Worm (Caenorhabditis elegans) whole organism, L2 larva: ENCODE measurements around the gene ins-14.

Source experiments
- C34F6.9 ChIP-seq: fragments of 150-350 bp; optimal IDR thresholded peaks from 2 replicates; lab custom pipeline; 2014; ENCODE audit warnings: missing biosample characterization, missing genetic modification characterization
- R02D3.7 ChIP-seq: fragments of 150-350 bp; optimal IDR thresholded peaks from 2 replicates; lab custom pipeline; 2014; ENCODE audit warnings: missing biosample characterization, missing genetic modification characterization
- ZK546.5 ChIP-seq: sonication (generic microtip); optimal IDR thresholded peaks from 2 replicates; lab custom pipeline; 2017; ENCODE audit warnings: missing biosample characterization, missing genetic modification characterization
- alr-1 ChIP-seq: fragments of 150-350 bp; optimal IDR thresholded peaks from 2 replicates; lab custom pipeline; 2014; ENCODE audit warnings: missing biosample characterization, missing genetic modification characterization
- aly-2 ChIP-seq: fragments of 150-350 bp; optimal IDR thresholded peaks from 2 replicates; lab custom pipeline; 2014; ENCODE audit warnings: missing biosample characterization, missing genetic modification characterization
- ama-1 ChIP-seq: fragments of 150-350 bp; optimal IDR thresholded peaks from 2 replicates; lab custom pipeline; 2018; ENCODE audit warnings: inconsistent platforms
- blmp-1 ChIP-seq: sonication (generic microtip); optimal IDR thresholded peaks from 2 replicates; lab custom pipeline; 2017; ENCODE audit warnings: missing genetic modification characterization, mild to moderate bottlenecking, missing compliant biosample characterization, antibody characterized with exemption, moderate library complexity; ENCODE audit not compliant: insufficient read depth
- ceh-16 ChIP-seq: fragments of 150-350 bp; optimal IDR thresholded peaks from 2 replicates; lab custom pipeline; 2014; ENCODE audit warnings: missing biosample characterization, missing genetic modification characterization
- crh-2 ChIP-seq: sonication (generic microtip); optimal IDR thresholded peaks from 2 replicates; lab custom pipeline; 2017; ENCODE audit warnings: missing biosample characterization, missing genetic modification characterization
- dmd-4 ChIP-seq: sonication (generic microtip); optimal IDR thresholded peaks from 2 replicates; lab custom pipeline; 2017; ENCODE audit warnings: missing biosample characterization, missing genetic modification characterization
- egl-27 ChIP-seq: sonication (generic microtip); optimal IDR thresholded peaks from 3 replicates; lab custom pipeline; 2017; ENCODE audit warnings: missing biosample characterization, missing genetic modification reagents, missing genetic modification characterization
- elt-1 ChIP-seq: fragments of 150-350 bp; optimal IDR thresholded peaks from 2 replicates; lab custom pipeline; 2014; ENCODE audit warnings: missing biosample characterization, missing genetic modification characterization
- elt-3 ChIP-seq: sonication (generic microtip); optimal IDR thresholded peaks from 2 replicates; lab custom pipeline; 2017; ENCODE audit warnings: missing biosample characterization, missing genetic modification characterization
- fos-1 ChIP-seq: fragments of 150-350 bp; optimal IDR thresholded peaks from 2 replicates; lab custom pipeline; 2014; ENCODE audit warnings: missing biosample characterization, missing genetic modification characterization
- gmeb-1 ChIP-seq: fragments of 150-350 bp; optimal IDR thresholded peaks from 2 replicates; lab custom pipeline; 2014; ENCODE audit warnings: missing biosample characterization, missing genetic modification characterization
- lin-11 ChIP-seq: fragments of 150-350 bp; sonication (generic microtip); optimal IDR thresholded peaks from 2 replicates; lab custom pipeline; 2014; ENCODE audit warnings: missing biosample characterization, missing genetic modification characterization, inconsistent platforms, mixed read lengths
- lin-39 ChIP-seq: fragments of 150-350 bp; optimal IDR thresholded peaks from 2 replicates; lab custom pipeline; 2014; ENCODE audit warnings: missing biosample characterization, missing genetic modification reagents, missing genetic modification characterization
- lsy-2 ChIP-seq, 2 experiments: fragments of 150-350 bp in 1 of 2; sonication (generic microtip) in 1 of 2; optimal IDR thresholded peaks; 2 replicates each; lab custom pipeline; 2014 to 2017; ENCODE audit warnings: missing biosample characterization in 2 of 2, missing genetic modification characterization in 2 of 2
- mab-5 ChIP-seq: fragments of 150-350 bp; optimal IDR thresholded peaks from 2 replicates; lab custom pipeline; 2014; ENCODE audit warnings: missing biosample characterization, missing genetic modification characterization
- mbf-1 ChIP-seq: sonication (generic microtip); optimal IDR thresholded peaks from 2 replicates; lab custom pipeline; 2017; ENCODE audit warnings: missing biosample characterization, missing genetic modification characterization
- mdl-1 ChIP-seq, 2 experiments: fragments of 150-350 bp in 1 of 2; sonication (generic microtip) in 1 of 2; optimal IDR thresholded peaks; 2 replicates each; lab custom pipeline; 2017; ENCODE audit warnings: missing biosample characterization in 2 of 2, missing genetic modification characterization in 2 of 2
- nhr-10 ChIP-seq: sonication (generic microtip); optimal IDR thresholded peaks from 2 replicates; lab custom pipeline; 2017; ENCODE audit warnings: missing biosample characterization, missing genetic modification characterization
- nhr-11 ChIP-seq: fragments of 150-350 bp; optimal IDR thresholded peaks from 2 replicates; lab custom pipeline; 2014; ENCODE audit warnings: missing biosample characterization, missing genetic modification characterization
- nhr-12 ChIP-seq: fragments of 150-350 bp; optimal IDR thresholded peaks from 2 replicates; lab custom pipeline; 2014; ENCODE audit warnings: missing biosample characterization, missing genetic modification characterization
- nhr-129 ChIP-seq: fragments of 150-350 bp; optimal IDR thresholded peaks from 2 replicates; lab custom pipeline; 2014; ENCODE audit warnings: missing biosample characterization, missing genetic modification characterization
- nhr-21 ChIP-seq: fragments of 150-350 bp; optimal IDR thresholded peaks from 2 replicates; lab custom pipeline; 2014; ENCODE audit warnings: missing biosample characterization, missing genetic modification characterization
- nhr-23 ChIP-seq: fragments of 150-350 bp; optimal IDR thresholded peaks from 2 replicates; lab custom pipeline; 2014; ENCODE audit warnings: missing biosample characterization, missing genetic modification reagents, missing genetic modification characterization
- nhr-25 ChIP-seq: fragments of 150-350 bp; sonication (generic microtip); optimal IDR thresholded peaks from 3 replicates; lab custom pipeline; 2014; ENCODE audit warnings: missing biosample characterization, missing genetic modification characterization
- nhr-77 ChIP-seq: fragments of 150-350 bp; optimal IDR thresholded peaks from 2 replicates; lab custom pipeline; 2014; ENCODE audit warnings: missing biosample characterization, missing genetic modification characterization
- peb-1 ChIP-seq: fragments of 150-350 bp; optimal IDR thresholded peaks from 2 replicates; lab custom pipeline; 2014; ENCODE audit warnings: missing biosample characterization, missing genetic modification characterization
- sem-4 ChIP-seq: fragments of 150-350 bp; optimal IDR thresholded peaks from 2 replicates; lab custom pipeline; 2014; ENCODE audit warnings: missing biosample characterization, missing genetic modification reagents, missing genetic modification characterization
- skn-1 ChIP-seq: sonication (generic microtip); optimal IDR thresholded peaks from 2 replicates; lab custom pipeline; 2017; ENCODE audit warnings: missing biosample characterization, missing genetic modification characterization
- sma-3 ChIP-seq: sonication (generic microtip); optimal IDR thresholded peaks from 2 replicates; lab custom pipeline; 2016; ENCODE audit warnings: missing genetic modification reagents, missing genetic modification characterization, missing compliant biosample characterization
- sma-9 ChIP-seq, 2 experiments: fragments of 150-350 bp in 1 of 2; sonication (generic microtip) in 1 of 2; optimal IDR thresholded peaks; 2 replicates each; lab custom pipeline; 2014 to 2016; ENCODE audit warnings: missing genetic modification characterization in 2 of 2, mild to moderate bottlenecking in 1 of 2, missing biosample characterization in 1 of 2, missing compliant biosample characterization in 1 of 2, missing genetic modification reagents in 1 of 2, moderate library complexity in 1 of 2
- snpc-4 ChIP-seq: fragments of 150-350 bp; optimal IDR thresholded peaks from 2 replicates; lab custom pipeline; 2014; ENCODE audit warnings: missing biosample characterization, missing genetic modification characterization
- unc-39 ChIP-seq: fragments of 150-350 bp; optimal IDR thresholded peaks from 2 replicates; lab custom pipeline; 2014; ENCODE audit warnings: missing biosample characterization, missing genetic modification characterization
- unc-62 ChIP-seq: fragments of 150-350 bp; optimal IDR thresholded peaks from 2 replicates; lab custom pipeline; 2014; ENCODE audit warnings: missing biosample characterization, missing genetic modification reagents, missing genetic modification characterization
- zag-1 ChIP-seq: fragments of 150-350 bp; optimal IDR thresholded peaks from 2 replicates; lab custom pipeline; 2014; ENCODE audit warnings: missing biosample characterization, missing genetic modification characterization
- ztf-1 ChIP-seq: fragments of 200-800 bp; sonication (Bioruptor generic); conservative IDR thresholded peaks from 2 replicates; pipeline ENCODE4 v1.3.6; 2022; ENCODE audit warnings: missing genetic modification characterization, missing compliant biosample characterization
- ztf-11 ChIP-seq: sonication (generic microtip); optimal IDR thresholded peaks from 2 replicates; lab custom pipeline; 2017; ENCODE audit warnings: missing biosample characterization, missing genetic modification characterization

ins-14 gene

DNA sequence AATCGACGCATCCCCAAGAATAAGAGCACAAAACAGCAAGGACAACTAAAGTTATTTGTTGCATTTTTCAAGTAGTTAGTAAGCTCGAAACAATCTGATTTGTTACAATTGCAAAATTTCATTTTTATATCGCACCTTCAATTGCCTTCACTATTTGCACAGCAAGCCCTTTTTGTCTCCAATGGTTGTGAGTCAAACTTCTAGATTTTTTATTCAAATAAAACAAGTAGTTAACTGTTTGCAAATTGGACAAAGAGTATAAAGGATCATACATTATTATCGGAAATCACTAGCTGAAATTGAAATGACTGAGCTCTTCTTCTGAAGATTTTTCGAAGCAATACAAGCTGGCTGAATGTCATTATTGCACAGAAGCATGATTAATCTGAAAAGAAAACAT lies 7.2 kb upstream of the ins-14 start, which contains the start of gene F41G3.21:
Gene F41G3.21, minus strand, starts transcription at position 101 of the 400 bp plus-strand sequence.
- TF ChIP-seq nhr-21 (tag; lab: Kevin White, UChicago) (no peak), nhr-25 (no peak), crh-2 (no peak)

DNA sequence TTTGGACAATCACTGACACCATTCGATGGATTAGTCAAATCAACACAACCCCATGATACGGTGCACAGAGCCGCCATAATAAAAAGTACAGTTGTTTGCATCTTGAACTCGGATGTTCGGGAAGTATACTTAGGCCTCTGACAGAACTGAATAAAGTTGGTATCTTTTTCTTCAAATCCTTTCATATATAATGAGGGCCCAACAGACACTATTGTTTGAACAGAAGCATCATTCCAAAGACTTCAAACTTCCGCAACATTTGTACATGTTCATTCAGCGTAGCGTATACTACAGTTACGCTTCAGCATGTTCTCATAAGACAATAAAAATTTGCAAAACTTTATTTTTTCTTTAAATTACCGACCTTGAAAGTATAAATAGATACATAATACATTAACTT lies 6.4 kb upstream of the ins-14 start, which contains the start of gene F41G3.19:
Gene F41G3.19, minus strand, starts transcription at position 101 of the 400 bp plus-strand sequence.
- TF ChIP-seq unc-39 (tag; lab: Kevin White, UChicago) = no peak
- TF ChIP-seq lin-11 (tag; lab: Kevin White, UChicago) = no peak
- TF ChIP-seq snpc-4 (tag; lab: Kevin White, UChicago) = no peak
- TF ChIP-seq nhr-11 = no peak
- TF ChIP-seq lin-39 (tag; lab: Kevin White, UChicago) = no peak
- TF ChIP-seq ztf-1 (GFP tag; lab: Robert Waterston, UW) = no peak
- TF ChIP-seq skn-1 = no peak
- no peak for TF ChIP-seq nhr-25
- no peak for TF ChIP-seq ceh-16 (tag; lab: Kevin White, UChicago)
- TF ChIP-seq nhr-10 (tag; lab: Kevin White, UChicago) = no peak
- TF ChIP-seq unc-62 = no peak
- TF ChIP-seq R02D3.7 (tag; lab: Kevin White, UChicago) = no peak
- TF ChIP-seq mab-5 (tag; lab: Kevin White, UChicago) = no peak
- TF ChIP-seq egl-27 (tag; lab: Kevin White, UChicago) = no peak
- no peak for TF ChIP-seq peb-1 (tag; lab: Kevin White, UChicago)
- no peak for TF ChIP-seq lsy-2 (tag; optimal IDR thresholded peaks at IDR 0.05; lab: Kevin White, UChicago)
- no peak for TF ChIP-seq zag-1 (tag; lab: Kevin White, UChicago)
- TF ChIP-seq nhr-129 (tag; lab: Kevin White, UChicago) = no peak

DNA sequence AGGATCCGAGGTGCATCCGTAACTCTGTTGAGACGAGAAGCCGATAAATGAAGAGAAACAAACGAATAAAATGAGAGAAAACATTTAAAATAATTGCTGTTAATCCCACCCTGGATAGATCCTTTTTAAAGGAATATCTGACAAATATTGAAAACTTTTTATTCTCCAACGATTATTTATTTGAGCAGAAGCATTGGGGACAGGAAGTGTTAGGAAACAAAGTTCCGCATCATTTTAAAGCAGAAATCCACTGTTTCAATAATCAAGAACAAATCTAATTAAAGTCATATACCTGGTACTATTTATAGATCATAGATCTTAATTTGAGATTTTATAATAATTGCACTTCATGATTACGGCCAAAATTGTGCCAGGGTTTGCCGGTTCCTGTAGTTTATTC lies 5.3 kb upstream of the ins-14 start, which contains the start of gene F41G3.20:
Gene F41G3.20, minus strand, starts transcription at position 101 of the 400 bp plus-strand sequence.
- TF ChIP-seq mdl-1 (tag; optimal IDR thresholded peaks at IDR 0.05; lab: Kevin White, UChicago) (no peak), nhr-129 (tag; lab: Kevin White, UChicago) (no peak), sma-9 (GFP tag; optimal IDR thresholded peaks at IDR 0.05; lab: Kevin White, UChicago) (no peak), sma-9 (tag; optimal IDR thresholded peaks at IDR 0.05; lab: Kevin White, UChicago) (no peak), nhr-10 (tag; lab: Kevin White, UChicago) (no peak), elt-3 (tag; lab: Kevin White, UChicago) (no peak), ztf-11 (tag; lab: Kevin White, UChicago) (no peak), crh-2 (no peak), mbf-1 (no peak), lin-11 (tag; lab: Kevin White, UChicago) (no peak), nhr-23 (tag; lab: Kevin White, UChicago) (no peak), egl-27 (tag; lab: Kevin White, UChicago) (no peak), sma-3 (no peak), nhr-77 (tag; lab: Kevin White, UChicago) (no peak), blmp-1 (tag; lab: Kevin White, UChicago) (no peak), skn-1 (no peak)

DNA sequence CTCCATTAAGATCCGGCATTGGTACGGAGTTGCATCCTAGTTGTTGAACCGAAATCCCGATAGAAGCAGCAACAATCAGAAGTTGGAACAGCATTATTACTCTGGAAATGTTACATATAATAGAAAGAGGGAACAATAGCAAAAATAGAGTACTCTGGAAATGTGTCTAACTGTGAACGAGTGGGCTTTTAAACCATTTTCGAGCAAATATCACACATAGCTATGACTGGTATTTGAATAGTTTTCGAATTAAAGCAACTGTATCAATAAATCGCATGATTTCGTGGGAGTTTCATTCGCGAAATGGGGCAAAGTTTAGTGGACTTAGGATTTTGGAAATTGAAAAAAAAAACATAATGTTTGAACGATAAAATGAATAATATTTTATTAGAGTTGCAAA lies 3.8 kb upstream of the ins-14 start, which contains the start of gene F41G3.10:
Gene F41G3.10, minus strand, starts transcription at position 101 of the 400 bp plus-strand sequence.
- TF ChIP-seq nhr-23 (tag; lab: Kevin White, UChicago) = no peak
- TF ChIP-seq ztf-1 (GFP tag; lab: Robert Waterston, UW) = no peak
- TF ChIP-seq unc-39 (tag; lab: Kevin White, UChicago) = no peak
- no peak for TF ChIP-seq mbf-1
- no peak for TF ChIP-seq dmd-4 (tag; lab: Kevin White, UChicago)
- no peak for TF ChIP-seq snpc-4 (tag; lab: Kevin White, UChicago)
- no peak for TF ChIP-seq unc-62
- TF ChIP-seq fos-1 (tag; lab: Kevin White, UChicago) = no peak
- no peak for TF ChIP-seq zag-1 (tag; lab: Kevin White, UChicago)
- TF ChIP-seq C34F6.9 (tag; lab: Kevin White, UChicago) = no peak
- TF ChIP-seq nhr-25 = no peak
- no peak for TF ChIP-seq peb-1 (tag; lab: Kevin White, UChicago)
- no peak for TF ChIP-seq nhr-10 (tag; lab: Kevin White, UChicago)
- TF ChIP-seq, all 48 proteins: peak for 0

DNA sequence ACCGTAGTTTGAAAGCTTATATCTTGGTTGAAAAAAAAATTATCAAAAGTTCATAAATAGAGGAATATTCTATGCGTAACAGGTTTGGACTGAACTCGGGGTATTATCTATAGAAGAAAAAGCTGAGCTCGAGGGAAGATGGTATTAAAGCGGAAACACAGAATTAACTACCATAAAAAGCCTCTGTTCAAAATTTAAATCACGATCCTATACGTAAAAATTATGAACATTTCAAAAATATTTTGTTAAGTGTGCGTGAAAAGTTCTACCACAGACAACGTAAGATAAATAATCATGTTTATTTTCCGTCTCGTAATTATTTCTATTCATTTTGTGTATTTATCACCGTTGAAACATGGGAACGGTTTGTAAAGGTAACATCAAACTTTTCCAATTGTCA lies 790 bp upstream of the ins-14 start, which contains the start of gene F41G3.5:
Gene F41G3.5, plus strand, starts transcription at position 301 of the 400 bp plus-strand sequence.
- TF ChIP-seq crh-2 (no peak), lsy-2 (tag; optimal IDR thresholded peaks at IDR 0.05; lab: Kevin White, UChicago) (no peak), gmeb-1 (no peak), snpc-4 (tag; lab: Kevin White, UChicago) (no peak), elt-1 (no peak), sma-3 (no peak), mdl-1 (tag; optimal IDR thresholded peaks at IDR 0.05; lab: Kevin White, UChicago) (no peak), ZK546.5 (tag; lab: Kevin White, UChicago) (no peak), sem-4 (no peak), nhr-129 (tag; lab: Kevin White, UChicago) (no peak), sma-9 (GFP tag; optimal IDR thresholded peaks at IDR 0.05; lab: Kevin White, UChicago) (no peak), sma-9 (tag; optimal IDR thresholded peaks at IDR 0.05; lab: Kevin White, UChicago) (no peak), elt-3 (tag; lab: Kevin White, UChicago) (no peak), aly-2 (tag; lab: Kevin White, UChicago) (no peak), skn-1 (no peak), ztf-11 (tag; lab: Kevin White, UChicago) (no peak), nhr-12 (tag; lab: Kevin White, UChicago) (no peak), alr-1 (tag; lab: Kevin White, UChicago) (no peak), lin-11 (tag; lab: Kevin White, UChicago) (no peak), ama-1 (lab: Kevin White, UChicago) (no peak), C34F6.9 (tag; lab: Kevin White, UChicago) (no peak)
